Worm (Caenorhabditis elegans) whole organism, L3 larva: Measurements from ENCODE around the gene T12B5.15.

ENCODE experiments used
- R02D3.7 ChIP-seq: fragments of 150-350 bp; optimal IDR thresholded peaks from 2 replicates; lab custom pipeline; 2014; ENCODE audit warnings: missing biosample characterization, missing genetic modification characterization
- aly-2 ChIP-seq: fragments of 150-350 bp; optimal IDR thresholded peaks from 2 replicates; lab custom pipeline; 2014; ENCODE audit warnings: missing biosample characterization, missing genetic modification characterization
- ama-1 ChIP-seq: fragments of 150-350 bp; optimal IDR thresholded peaks from 2 replicates; lab custom pipeline; 2018
- ceh-16 ChIP-seq: sonication (generic microtip); optimal IDR thresholded peaks from 2 replicates; lab custom pipeline; 2017; ENCODE audit warnings: missing biosample characterization, missing genetic modification characterization
- ceh-28 ChIP-seq: fragments of 150-350 bp; optimal IDR thresholded peaks from 2 replicates; lab custom pipeline; 2014; ENCODE audit warnings: missing biosample characterization, missing genetic modification reagents, missing genetic modification characterization
- ceh-82 ChIP-seq: fragments of 150-350 bp; optimal IDR thresholded peaks from 2 replicates; lab custom pipeline; 2014; ENCODE audit warnings: missing biosample characterization, missing genetic modification characterization
- daf-12 ChIP-seq: fragments of 150-350 bp; optimal IDR thresholded peaks from 2 replicates; lab custom pipeline; 2014; ENCODE audit warnings: missing biosample characterization, missing genetic modification reagents, missing genetic modification characterization
- egl-27 ChIP-seq: sonication (generic microtip); optimal IDR thresholded peaks from 4 replicates; lab custom pipeline; 2017; ENCODE audit warnings: missing biosample characterization, missing genetic modification reagents, missing genetic modification characterization
- elt-2 ChIP-seq: sonication (generic microtip); optimal IDR thresholded peaks from 2 replicates; lab custom pipeline; 2016; ENCODE audit warnings: missing genetic modification reagents, mild to moderate bottlenecking, missing genetic modification characterization, missing compliant biosample characterization
- fkh-2 ChIP-seq: fragments of 150-350 bp; optimal IDR thresholded peaks from 2 replicates; lab custom pipeline; 2014; ENCODE audit warnings: missing biosample characterization, missing genetic modification reagents, missing genetic modification characterization
- fos-1 ChIP-seq: fragments of 150-350 bp; optimal IDR thresholded peaks from 2 replicates; lab custom pipeline; 2014; ENCODE audit warnings: missing biosample characterization, missing genetic modification characterization
- hmg-11 ChIP-seq: sonication (generic microtip); optimal IDR thresholded peaks from 2 replicates; lab custom pipeline; 2016; ENCODE audit warnings: missing genetic modification characterization, missing compliant biosample characterization
- lin-15B ChIP-seq: fragments of 150-350 bp; optimal IDR thresholded peaks from 2 replicates; lab custom pipeline; 2014; ENCODE audit warnings: missing biosample characterization, missing genetic modification characterization
- lin-39 ChIP-seq: fragments of 150-350 bp; optimal IDR thresholded peaks from 2 replicates; lab custom pipeline; 2018; ENCODE audit warnings: missing biosample characterization, missing genetic modification reagents, missing genetic modification characterization
- mdl-1 ChIP-seq: fragments of 150-350 bp; optimal IDR thresholded peaks from 2 replicates; lab custom pipeline; 2014; ENCODE audit warnings: missing biosample characterization, missing genetic modification characterization
- mml-1 ChIP-seq: fragments of 150-350 bp; sonication (generic microtip); optimal IDR thresholded peaks from 3 replicates; lab custom pipeline; 2014; ENCODE audit warnings: missing biosample characterization, missing genetic modification characterization
- nfya-1 ChIP-seq: sonication (generic microtip); optimal IDR thresholded peaks from 2 replicates; lab custom pipeline; 2017; ENCODE audit warnings: missing genetic modification characterization, mild to moderate bottlenecking, missing compliant biosample characterization, antibody characterized with exemption, moderate library complexity; ENCODE audit not compliant: insufficient read depth
- nhr-11 ChIP-seq: fragments of 150-350 bp; optimal IDR thresholded peaks from 2 replicates; lab custom pipeline; 2014; ENCODE audit warnings: missing biosample characterization, missing genetic modification characterization
- nhr-12 ChIP-seq: fragments of 150-350 bp; optimal IDR thresholded peaks from 2 replicates; lab custom pipeline; 2014; ENCODE audit warnings: missing biosample characterization, missing genetic modification characterization
- nhr-23 ChIP-seq: fragments of 150-350 bp; optimal IDR thresholded peaks from 2 replicates; lab custom pipeline; 2014; ENCODE audit warnings: missing biosample characterization, missing genetic modification reagents, missing genetic modification characterization
- nhr-25 ChIP-seq: sonication (generic microtip); optimal IDR thresholded peaks from 2 replicates; lab custom pipeline; 2017; ENCODE audit warnings: missing biosample characterization, missing genetic modification characterization
- nhr-28 ChIP-seq: fragments of 150-350 bp; optimal IDR thresholded peaks from 2 replicates; lab custom pipeline; 2014; ENCODE audit warnings: missing biosample characterization, missing genetic modification characterization
- nhr-43 ChIP-seq: sonication (generic microtip); optimal IDR thresholded peaks from 2 replicates; lab custom pipeline; 2016; ENCODE audit warnings: mild to moderate bottlenecking, missing genetic modification characterization, missing compliant biosample characterization; ENCODE audit not compliant: poor library complexity, severe bottlenecking
- nhr-67 ChIP-seq: fragments of 150-350 bp; optimal IDR thresholded peaks from 2 replicates; lab custom pipeline; 2014; ENCODE audit warnings: missing biosample characterization, missing genetic modification characterization
- nhr-76 ChIP-seq: fragments of 150-350 bp; sonication (generic microtip); optimal IDR thresholded peaks from 5 replicates; lab custom pipeline; 2014; ENCODE audit warnings: missing biosample characterization, missing genetic modification characterization
- nhr-77 ChIP-seq: fragments of 150-350 bp; optimal IDR thresholded peaks from 2 replicates; lab custom pipeline; 2014; ENCODE audit warnings: missing biosample characterization, missing genetic modification characterization
- pha-4 ChIP-seq: fragments of 150-350 bp; optimal IDR thresholded peaks from 2 replicates; lab custom pipeline; 2014; ENCODE audit warnings: missing biosample characterization, missing genetic modification reagents, missing genetic modification characterization
- pqm-1 ChIP-seq: fragments of 150-350 bp; optimal IDR thresholded peaks from 2 replicates; lab custom pipeline; 2017; ENCODE audit warnings: missing biosample characterization, missing genetic modification characterization, inconsistent platforms
- sea-2 ChIP-seq: fragments of 150-350 bp; sonication (generic microtip); optimal IDR thresholded peaks from 4 replicates; lab custom pipeline; 2014; ENCODE audit warnings: missing biosample characterization, missing genetic modification reagents, missing genetic modification characterization
- skn-1 ChIP-seq: fragments of 150-350 bp; optimal IDR thresholded peaks from 2 replicates; lab custom pipeline; 2014; ENCODE audit warnings: missing biosample characterization, missing genetic modification characterization
- snpc-4 ChIP-seq: fragments of 150-350 bp; optimal IDR thresholded peaks from 2 replicates; lab custom pipeline; 2014; ENCODE audit warnings: missing biosample characterization, missing genetic modification characterization
- tbx-2 ChIP-seq: sonication (generic microtip); optimal IDR thresholded peaks from 2 replicates; lab custom pipeline; 2016; ENCODE audit warnings: mild to moderate bottlenecking, missing genetic modification characterization, missing compliant biosample characterization
- unc-39 ChIP-seq: sonication (generic microtip); optimal IDR thresholded peaks from 4 replicates; lab custom pipeline; 2017; ENCODE audit warnings: missing biosample characterization, missing genetic modification characterization
- unc-62 ChIP-seq: fragments of 150-350 bp; sonication (generic microtip); optimal IDR thresholded peaks from 4 replicates; lab custom pipeline; 2014; ENCODE audit warnings: missing biosample characterization, missing genetic modification reagents, missing genetic modification characterization
- ztf-11 ChIP-seq: fragments of 150-350 bp; optimal IDR thresholded peaks from 2 replicates; lab custom pipeline; 2014; ENCODE audit warnings: missing biosample characterization, missing genetic modification characterization
- ztf-4 ChIP-seq: fragments of 150-350 bp; optimal IDR thresholded peaks from 2 replicates; lab custom pipeline; 2014; ENCODE audit warnings: missing biosample characterization, missing genetic modification characterization

The T12B5.15 gene

DNA sequence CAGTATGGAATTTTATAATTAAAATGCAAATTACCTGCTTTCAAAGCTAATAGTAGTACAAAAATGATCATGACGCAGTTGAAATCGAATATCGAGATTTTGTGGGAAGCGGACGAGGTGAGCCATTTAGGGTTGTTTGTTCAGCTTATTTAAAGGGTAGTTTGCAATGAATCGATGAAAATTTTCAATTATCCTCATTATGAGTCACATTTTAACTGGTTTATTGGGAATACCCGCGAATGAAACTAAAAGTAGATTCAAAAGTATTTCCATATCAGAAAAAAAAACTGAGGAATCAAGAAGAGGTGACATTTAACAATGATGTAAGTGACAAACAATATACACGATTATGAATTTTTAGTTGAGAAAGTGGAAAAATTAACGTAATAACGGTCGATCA is 35.1 kb downstream of the T12B5.15 start, which contains the start of gene F23H11.7:
Gene F23H11.7, minus strand, starts transcription at position 101 of the 400 bp plus-strand sequence.
- TF ChIP-seq nhr-76 (tag; lab: Kevin White, UChicago): no peak
- no peak for TF ChIP-seq elt-2 (tag; lab: Kevin White, UChicago)

DNA sequence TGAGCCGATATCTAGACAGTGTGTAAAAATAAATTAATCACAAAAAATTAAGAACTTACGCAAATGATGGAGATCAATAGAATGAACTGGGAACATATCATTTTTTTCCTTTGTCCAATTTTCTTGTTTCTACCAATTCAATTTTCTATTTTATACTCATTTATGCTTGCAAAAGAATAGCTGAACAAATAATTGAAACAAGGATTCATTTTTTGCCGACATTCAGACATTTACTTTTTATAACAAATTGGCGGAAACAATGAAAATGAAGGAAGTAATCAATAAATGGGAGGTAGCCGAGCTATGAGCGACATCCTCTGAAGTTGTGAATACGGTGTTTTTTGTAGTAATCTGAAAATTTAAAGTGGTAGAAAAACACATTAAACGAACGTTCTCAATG is 37.6 kb downstream of the T12B5.15 start, which contains the start of gene idpp-13:
Gene idpp-13, minus strand, starts transcription at position 101 of the 400 bp plus-strand sequence.
- TF ChIP-seq elt-2 (tag; lab: Kevin White, UChicago) (no peak), nhr-12 (tag; lab: Kevin White, UChicago) (no peak), hmg-11 (tag; lab: Kevin White, UChicago) (no peak), R02D3.7 (tag; lab: Kevin White, UChicago) (no peak), nhr-11 (tag; lab: Kevin White, UChicago) (no peak), unc-39 (tag; lab: Kevin White, UChicago) (no peak)

DNA sequence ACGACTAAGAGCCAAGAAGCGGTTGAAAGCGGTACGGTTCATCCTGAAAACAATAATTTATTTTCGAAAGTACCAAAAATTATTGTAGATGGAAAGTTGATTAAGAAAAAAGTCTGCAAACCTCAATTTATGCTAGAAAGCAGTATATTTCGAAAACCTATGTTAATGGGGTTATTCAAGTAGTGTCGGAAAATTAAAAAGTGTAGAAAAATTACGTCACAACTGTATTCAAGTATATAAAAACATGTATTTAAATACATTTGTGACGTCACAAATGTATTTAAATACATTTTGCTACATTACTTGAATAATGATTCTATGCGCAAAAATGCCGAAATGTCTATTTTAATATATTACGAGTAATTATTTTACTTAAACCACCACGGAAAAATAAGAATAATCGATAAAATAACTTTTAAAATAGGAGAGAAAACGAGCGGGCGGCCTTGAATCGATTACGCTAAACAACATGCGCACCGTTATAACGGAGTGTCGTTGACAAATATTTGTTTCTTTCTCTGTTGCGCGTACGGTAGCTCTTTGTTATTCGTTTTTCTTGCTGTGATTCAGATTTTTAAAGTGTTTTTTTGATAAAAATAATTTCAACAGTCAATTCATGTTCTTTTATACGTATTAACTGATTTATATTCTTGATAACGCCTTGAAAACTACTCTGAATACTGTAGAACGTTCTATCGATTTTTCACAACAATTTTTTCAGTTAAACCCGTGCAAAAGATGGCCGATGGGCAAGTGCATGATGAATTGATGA is 43.7 kb downstream of the T12B5.15 start, which contains the start of the genes F23H11.5 and bra-2:
Gene F23H11.5, minus strand, starts transcription at position 51 of the 772 bp plus-strand sequence.
Gene bra-2, plus strand, starts transcription at position 722 of the 772 bp plus-strand sequence.
- TF ChIP-seq egl-27 (tag; lab: Kevin White, UChicago) (no peak), ztf-4 (tag; lab: Kevin White, UChicago) (no peak), aly-2 (tag; lab: Kevin White, UChicago) (no peak), ama-1 (no peak), lin-39 (tag; lab: Kevin White, UChicago) (no peak), nhr-11 (tag; lab: Kevin White, UChicago) (no peak), tbx-2 (no peak), fkh-2 (tag; lab: Kevin White, UChicago) (no peak), snpc-4 (tag; lab: Kevin White, UChicago) (peak; percentile 54), R02D3.7 (tag; lab: Kevin White, UChicago) (no peak), ceh-82 (tag; lab: Kevin White, UChicago) (no peak), unc-62 (no peak), sea-2 (GFP tag; lab: Kevin White, UChicago) (no peak), nhr-76 (tag; lab: Kevin White, UChicago) (no peak), unc-39 (tag; lab: Kevin White, UChicago) (no peak), skn-1 (tag; lab: Kevin White, UChicago) (no peak), nhr-25 (tag; lab: Kevin White, UChicago) (peak; percentile 64), ceh-16 (tag; lab: Kevin White, UChicago) (no peak), nhr-67 (no peak), daf-12 (tag; lab: Kevin White, UChicago) (no peak), nhr-23 (tag; lab: Kevin White, UChicago) (peak; percentile 13), nfya-1 (tag; lab: Kevin White, UChicago) (peak; percentile 50), nhr-28 (no peak), pha-4 (tag; lab: Kevin White, UChicago) (peak; percentile 62), elt-2 (tag; lab: Kevin White, UChicago) (peak; percentile 19), nhr-77 (tag; lab: Kevin White, UChicago) (no peak), ceh-28 (tag; lab: Kevin White, UChicago) (peak; percentile 66), nhr-43 (tag; lab: Kevin White, UChicago) (no peak), mml-1 (no peak), mdl-1 (tag; lab: Kevin White, UChicago) (no peak), fos-1 (tag; lab: Kevin White, UChicago) (no peak), nhr-12 (tag; lab: Kevin White, UChicago) (no peak), pqm-1 (tag; lab: Kevin White, UChicago) (no peak), lin-15B (tag; lab: Kevin White, UChicago) (peak; percentile 39), ztf-11 (tag; lab: Kevin White, UChicago) (no peak)

DNA sequence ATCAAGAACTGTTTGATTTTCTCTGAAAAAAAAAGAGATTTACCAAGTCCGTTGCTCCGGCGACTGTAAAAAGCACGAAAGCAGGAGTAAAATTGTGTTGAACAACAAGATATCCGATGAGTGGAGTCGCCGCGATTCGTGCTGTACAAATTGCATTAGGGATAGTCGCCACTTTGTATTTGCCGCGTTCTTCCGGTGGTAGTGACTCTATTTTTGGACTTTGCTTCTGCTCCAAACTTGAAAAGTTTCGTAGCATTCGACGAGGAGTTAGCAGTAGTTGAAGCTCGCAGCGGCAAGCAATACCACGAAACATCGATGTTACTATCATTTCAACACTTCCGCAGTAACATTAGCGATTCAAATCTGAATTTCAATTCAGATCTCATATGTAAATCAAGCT is 44.9 kb downstream of the T12B5.15 start, which contains the start of gene crls-1:
Gene crls-1, minus strand, starts transcription at position 363 of the 400 bp plus-strand sequence.
- TF ChIP-seq ama-1: peak; percentile 51
- no peak for TF ChIP-seq daf-12 (tag; lab: Kevin White, UChicago)
